Worm (Caenorhabditis elegans) whole organism, young adult: Measurements from ENCODE around the gene K02E2.7.
A peak's percentile ranks its signal among the peaks of the same experiment; 100 is the strongest.

ENCODE experiments used
- F10E7.11 ChIP-seq: sonication (generic microtip); optimal IDR thresholded peaks from 2 replicates; lab custom pipeline; 2017; ENCODE audit warnings: mild to moderate bottlenecking, missing genetic modification characterization, moderate library complexity, missing compliant biosample characterization
- F23B12.7 ChIP-seq: sonication (generic microtip); optimal IDR thresholded peaks from 2 replicates; lab custom pipeline; 2017; ENCODE audit warnings: missing genetic modification characterization, mild to moderate bottlenecking, missing compliant biosample characterization, antibody characterized with exemption, moderate library complexity; ENCODE audit not compliant: insufficient read depth
- F49E8.2 ChIP-seq: sonication (generic microtip); optimal IDR thresholded peaks from 3 replicates; lab custom pipeline; 2017; ENCODE audit warnings: missing genetic modification characterization, mild to moderate bottlenecking, missing compliant biosample characterization, antibody characterized with exemption, moderate library complexity; ENCODE audit not compliant: insufficient read depth
- F57A8.1 ChIP-seq: fragments of 200-800 bp; sonication (Bioruptor generic); optimal IDR thresholded peaks from 2 replicates; lab custom pipeline; 2018; ENCODE audit warnings: mild to moderate bottlenecking, missing genetic modification characterization, moderate library complexity, missing compliant biosample characterization
- K12H6.12 ChIP-seq: fragments of 200-800 bp; sonication (Bioruptor generic); optimal IDR thresholded peaks from 2 replicates; lab custom pipeline; 2018; ENCODE audit warnings: mild to moderate bottlenecking, missing genetic modification characterization, missing compliant biosample characterization
- T07F8.4 ChIP-seq: sonication (generic microtip); optimal IDR thresholded peaks from 2 replicates; lab custom pipeline; 2016; ENCODE audit warnings: mild to moderate bottlenecking, missing genetic modification characterization, moderate library complexity, missing compliant biosample characterization
- T26A5.8 ChIP-seq: sonication (generic microtip); optimal IDR thresholded peaks from 2 replicates; lab custom pipeline; 2016; ENCODE audit warnings: missing genetic modification characterization, missing compliant biosample characterization
- Y53F4B.3 ChIP-seq: fragments of 200-800 bp; sonication (Bioruptor generic); IDR thresholded peaks from 2 replicates; pipeline ENCODE4 v1.3.6; 2022; ENCODE audit warnings: missing genetic modification reagents, missing genetic modification characterization, missing compliant biosample characterization
- Y79H2A.3 ChIP-seq: fragments of 200-800 bp; sonication (Bioruptor generic); conservative IDR thresholded peaks from 2 replicates; pipeline ENCODE4 v1.3.6; 2022; ENCODE audit warnings: missing genetic modification reagents, missing genetic modification characterization, missing compliant biosample characterization
- akir-1 ChIP-seq: fragments of 200-800 bp; sonication (Bioruptor generic); optimal IDR thresholded peaks from 2 replicates; lab custom pipeline; 2018; ENCODE audit warnings: mild to moderate bottlenecking, missing genetic modification characterization, moderate library complexity, missing compliant biosample characterization
- aptf-3 ChIP-seq: fragments of 200-800 bp; sonication (Bioruptor generic); IDR thresholded peaks from 2 replicates; pipeline ENCODE4 v1.3.6; 2022; ENCODE audit warnings: missing genetic modification characterization, missing compliant biosample characterization
- atf-7 ChIP-seq: sonication (generic microtip); optimal IDR thresholded peaks from 2 replicates; lab custom pipeline; 2017; ENCODE audit warnings: mild to moderate bottlenecking, missing genetic modification characterization, missing compliant biosample characterization
- attf-6 ChIP-seq: fragments of 200-800 bp; sonication (Bioruptor generic); IDR thresholded peaks from 2 replicates; pipeline ENCODE4 v1.3.6; 2022; ENCODE audit warnings: missing genetic modification reagents, missing genetic modification characterization, missing compliant biosample characterization
- cebp-1 ChIP-seq, 2 experiments: fragments of 200-800 bp in 1 of 2; sonication (Bioruptor generic) in 1 of 2; sonication (generic microtip) in 1 of 2; IDR thresholded peaks in 1 of 2; optimal IDR thresholded peaks in 1 of 2; 2 replicates each; pipeline versions ENCODE4 v1.3.6 to Lab custom; 2017 to 2022; ENCODE audit warnings: missing compliant biosample characterization in 2 of 2, missing genetic modification characterization in 2 of 2, mild to moderate bottlenecking in 1 of 2, missing genetic modification reagents in 1 of 2, moderate library complexity in 1 of 2
- ceh-27 ChIP-seq: fragments of 200-800 bp; sonication (Bioruptor generic); optimal IDR thresholded peaks from 2 replicates; lab custom pipeline; 2018; ENCODE audit warnings: mild to moderate bottlenecking, missing genetic modification characterization, moderate library complexity, missing compliant biosample characterization
- ceh-79 ChIP-seq: sonication (generic microtip); optimal IDR thresholded peaks from 2 replicates; lab custom pipeline; 2017; ENCODE audit warnings: mild to moderate bottlenecking, missing genetic modification characterization, missing compliant biosample characterization
- chd-7 ChIP-seq: sonication (generic microtip); optimal IDR thresholded peaks from 2 replicates; lab custom pipeline; 2016; ENCODE audit warnings: mild to moderate bottlenecking, missing genetic modification characterization, moderate library complexity, missing compliant biosample characterization
- dox-1 ChIP-seq: fragments of 200-800 bp; sonication (Bioruptor generic); IDR thresholded peaks from 2 replicates; pipeline ENCODE4 v1.3.6; 2022; ENCODE audit warnings: missing genetic modification reagents, missing genetic modification characterization, missing compliant biosample characterization
- dpff-1 ChIP-seq: sonication (generic microtip); optimal IDR thresholded peaks from 2 replicates; lab custom pipeline; 2017; ENCODE audit warnings: mild to moderate bottlenecking, missing genetic modification characterization, missing compliant biosample characterization
- efl-1 ChIP-seq: fragments of 150-350 bp; optimal IDR thresholded peaks from 2 replicates; lab custom pipeline; 2014; ENCODE audit warnings: missing biosample characterization, missing genetic modification reagents, missing genetic modification characterization
- ekl-4 ChIP-seq: fragments of 200-800 bp; sonication (Bioruptor generic); IDR thresholded peaks from 2 replicates; pipeline ENCODE4 v1.3.6; 2022; ENCODE audit warnings: missing genetic modification reagents, missing genetic modification characterization, missing compliant biosample characterization
- gei-17 ChIP-seq: fragments of 200-800 bp; sonication (Bioruptor generic); optimal IDR thresholded peaks from 2 replicates; lab custom pipeline; 2018; ENCODE audit warnings: mild to moderate bottlenecking, missing genetic modification characterization, missing compliant biosample characterization
- hlh-26 ChIP-seq: fragments of 200-800 bp; sonication (Bioruptor generic); conservative IDR thresholded peaks from 2 replicates; pipeline ENCODE4 v1.3.6; 2022; ENCODE audit warnings: missing genetic modification reagents, missing genetic modification characterization, missing compliant biosample characterization
- hmg-1.2 ChIP-seq: fragments of 200-800 bp; sonication (Bioruptor generic); IDR thresholded peaks from 2 replicates; pipeline ENCODE4 v1.3.6; 2022; ENCODE audit warnings: missing genetic modification reagents, missing genetic modification characterization, missing compliant biosample characterization
- lag-1 ChIP-seq: fragments of 200-800 bp; sonication (Bioruptor generic); IDR thresholded peaks from 2 replicates; pipeline ENCODE4 v1.3.6; 2022; ENCODE audit warnings: missing genetic modification reagents, missing genetic modification characterization, missing compliant biosample characterization
- let-526 ChIP-seq: fragments of 200-800 bp; sonication (Bioruptor generic); IDR thresholded peaks from 2 replicates; pipeline ENCODE4 v1.3.6; 2022; ENCODE audit warnings: missing genetic modification reagents, missing genetic modification characterization, missing compliant biosample characterization
- lin-35 ChIP-seq, 3 experiments: fragments of 150-350 bp in 2 of 3; sonication (generic microtip) in 1 of 3; optimal IDR thresholded peaks; 2 replicates each; lab custom pipeline; 2014 to 2018; ENCODE audit warnings: missing biosample characterization in 3 of 3, missing genetic modification characterization in 3 of 3, missing genetic modification reagents in 3 of 3
- madf-6 ChIP-seq: fragments of 200-800 bp; sonication (Bioruptor generic); IDR thresholded peaks from 2 replicates; pipeline ENCODE4 v1.3.6; 2022; ENCODE audit warnings: missing genetic modification reagents, missing genetic modification characterization, missing compliant biosample characterization
- madf-8 ChIP-seq: fragments of 200-800 bp; sonication (Bioruptor generic); conservative IDR thresholded peaks from 2 replicates; pipeline ENCODE4 v1.3.6; 2022; ENCODE audit warnings: missing genetic modification reagents, missing genetic modification characterization, missing compliant biosample characterization
- mxl-1 ChIP-seq: sonication (generic microtip); optimal IDR thresholded peaks from 2 replicates; lab custom pipeline; 2016; ENCODE audit warnings: missing genetic modification characterization, missing compliant biosample characterization
- nfya-2 ChIP-seq: fragments of 200-800 bp; sonication (Bioruptor generic); IDR thresholded peaks from 2 replicates; pipeline ENCODE4 v1.3.6; 2022; ENCODE audit warnings: missing genetic modification reagents, missing genetic modification characterization, missing compliant biosample characterization
- nhr-80 ChIP-seq: sonication (generic microtip); optimal IDR thresholded peaks from 2 replicates; lab custom pipeline; 2016; ENCODE audit warnings: missing genetic modification characterization, missing compliant biosample characterization
- pbrm-1 ChIP-seq: fragments of 200-800 bp; sonication (Bioruptor generic); IDR thresholded peaks from 2 replicates; pipeline ENCODE4 v1.3.6; 2022; ENCODE audit warnings: missing genetic modification reagents, missing genetic modification characterization, missing compliant biosample characterization
- pha-4 ChIP-seq: fragments of 150-350 bp; sonication (generic microtip); optimal IDR thresholded peaks from 2 replicates; lab custom pipeline; 2014; ENCODE audit warnings: missing biosample characterization, missing genetic modification reagents, missing genetic modification characterization
- rcor-1 ChIP-seq: fragments of 200-800 bp; sonication (Bioruptor generic); IDR thresholded peaks from 2 replicates; pipeline ENCODE4 v1.3.6; 2022; ENCODE audit warnings: missing genetic modification reagents, missing genetic modification characterization, missing compliant biosample characterization
- rpc-1 ChIP-seq, 2 experiments: fragments of 150-350 bp in 1 of 2; sonication (generic microtip) in 1 of 2; optimal IDR thresholded peaks; 2 replicates each; lab custom pipeline; 2014 to 2018; ENCODE audit warnings: missing biosample characterization in 1 of 2, missing genetic modification characterization in 1 of 2, missing genetic modification reagents in 1 of 2, missing genotype in 1 of 2
- snpc-3.4 ChIP-seq: sonication (generic microtip); optimal IDR thresholded peaks from 2 replicates; lab custom pipeline; 2017; ENCODE audit warnings: missing genetic modification characterization, mild to moderate bottlenecking, missing compliant biosample characterization, antibody characterized with exemption, moderate library complexity, missing genotype, missing genetic modification reagents
- snpc-4 ChIP-seq, 5 experiments: fragments of 150-350 bp in 1 of 5; sonication (generic microtip) in 4 of 5; optimal IDR thresholded peaks; 2 replicates each; lab custom pipeline; 2014 to 2018; ENCODE audit warnings: missing genetic modification characterization in 5 of 5, missing biosample characterization in 3 of 5, antibody characterized with exemption in 2 of 5, mild to moderate bottlenecking in 2 of 5, missing compliant biosample characterization in 2 of 5, missing genotype in 2 of 5, moderate library complexity in 2 of 5, missing genetic modification reagents in 1 of 5
- somi-1 ChIP-seq: fragments of 200-800 bp; sonication (Bioruptor generic); optimal IDR thresholded peaks from 2 replicates; lab custom pipeline; 2018; ENCODE audit warnings: mild to moderate bottlenecking, missing genetic modification characterization, missing compliant biosample characterization
- tbx-9 ChIP-seq: sonication (generic microtip); optimal IDR thresholded peaks from 2 replicates; lab custom pipeline; 2016; ENCODE audit warnings: borderline replicate concordance, missing genetic modification characterization, inconsistent platforms, missing compliant biosample characterization
- xnd-1 ChIP-seq: sonication (generic microtip); optimal IDR thresholded peaks from 2 replicates; lab custom pipeline; 2016; ENCODE audit warnings: missing genotype, missing genetic modification reagents, missing genetic modification characterization, missing compliant biosample characterization
- zfh-2 ChIP-seq: fragments of 200-800 bp; sonication (Bioruptor generic); conservative IDR thresholded peaks from 2 replicates; pipeline ENCODE4 v1.3.6; 2022; ENCODE audit warnings: missing genetic modification reagents, missing genetic modification characterization, missing compliant biosample characterization
- zim-3 ChIP-seq: sonication (generic microtip); optimal IDR thresholded peaks from 2 replicates; lab custom pipeline; 2017; ENCODE audit warnings: mild to moderate bottlenecking, missing genetic modification characterization, moderate library complexity, missing compliant biosample characterization
- ztf-22 ChIP-seq: fragments of 200-800 bp; sonication (Bioruptor generic); optimal IDR thresholded peaks from 2 replicates; lab custom pipeline; 2018; ENCODE audit warnings: mild to moderate bottlenecking, missing genetic modification characterization, moderate library complexity, missing compliant biosample characterization
- ztf-25 ChIP-seq: fragments of 200-800 bp; sonication (Bioruptor generic); IDR thresholded peaks from 2 replicates; pipeline ENCODE4 v1.3.6; 2022; ENCODE audit warnings: missing genetic modification reagents, missing genetic modification characterization, missing compliant biosample characterization

The K02E2.7 gene

ce11 chrV:20418768-20419167 is 31.9 kb upstream of the K02E2.7 start (continued):
- no peak for TF ChIP-seq nfya-2
- no peak for TF ChIP-seq snpc-4 (GFP tag; optimal IDR thresholded peaks at IDR 0.05; lab: Kevin White, UChicago)
- TF ChIP-seq snpc-4 (tag; optimal IDR thresholded peaks at IDR 0.05; lab: Kevin White, UChicago), result peak in 1 of 4 experiments; percentile 20
- peak; percentile 71 for TF ChIP-seq atf-7
- no peak for TF ChIP-seq madf-6 (GFP tag; lab: Robert Waterston, UW)
- TF ChIP-seq pha-4 (tag; lab: Kevin White, UChicago), result peak; percentile 10

ce11 chrV:20417809-20418208 is 31.0 kb upstream of the K02E2.7 start:
- TF ChIP-seq pbrm-1 (GFP tag; lab: Robert Waterston, UW) (no peak), madf-8 (GFP tag; lab: Robert Waterston, UW) (no peak), akir-1 (GFP tag; lab: Kevin White, UChicago) (no peak), ceh-27 (GFP tag; lab: Kevin White, UChicago) (peak; percentile 60), F23B12.7 (tag; lab: Kevin White, UChicago) (no peak), let-526 (GFP tag; lab: Robert Waterston, UW) (no peak), F10E7.11 (tag; lab: Kevin White, UChicago) (no peak), ceh-79 (tag; lab: Kevin White, UChicago) (no peak), mxl-1 (no peak), snpc-3.4 (tag; lab: Kevin White, UChicago) (no peak), hlh-26 (GFP tag; lab: Robert Waterston, UW) (no peak), somi-1 (GFP tag; lab: Kevin White, UChicago) (peak; percentile 22), K12H6.12 (tag; lab: Kevin White, UChicago) (peak; percentile 55), T07F8.4 (tag; lab: Kevin White, UChicago) (no peak), lag-1 (GFP tag; lab: Robert Waterston, UW) (no peak), ekl-4 (GFP tag; lab: Robert Waterston, UW) (no peak), chd-7 (tag; lab: Kevin White, UChicago) (no peak), rpc-1 (optimal IDR thresholded peaks at IDR 0.05; lab: Kevin White, UChicago) (no peak), rpc-1 (tag; optimal IDR thresholded peaks at IDR 0.05; lab: Kevin White, UChicago) (no peak), dox-1 (peak; percentile 13; the same call in 1 of the 2 replicates), nfya-2 (no peak), attf-6 (GFP tag; lab: Robert Waterston, UW) (no peak), F49E8.2 (no peak), hmg-1.2 (GFP tag; lab: Robert Waterston, UW) (peak; percentile 12; the same call in 1 of the 2 replicates), T26A5.8 (tag; lab: Kevin White, UChicago) (no peak), Y53F4B.3 (no peak), gei-17 (no peak), efl-1 (GFP tag; lab: Kevin White, UChicago) (no peak), rcor-1 (GFP tag; lab: Robert Waterston, UW) (no peak), zim-3 (no peak), nhr-80 (peak; percentile 15), Y79H2A.3 (GFP tag; lab: Robert Waterston, UW) (no peak), lin-35 (GFP tag; optimal IDR thresholded peaks at IDR 0.05; lab: Kevin White, UChicago) (peak in 1 of 3 experiments; percentile 6), ztf-25 (no peak), ztf-22 (GFP tag; lab: Kevin White, UChicago) (peak; percentile 17), zfh-2 (GFP tag; lab: Robert Waterston, UW) (peak; percentile 81), madf-6 (GFP tag; lab: Robert Waterston, UW) (no peak), cebp-1 (GFP tag; IDR thresholded peaks at IDR 0.05; lab: Robert Waterston, UW) (no peak; the same call in 1 of the 2 replicates), cebp-1 (tag; optimal IDR thresholded peaks at IDR 0.05; lab: Kevin White, UChicago) (peak; percentile 82), dpff-1 (tag; lab: Kevin White, UChicago) (no peak), xnd-1 (tag; lab: Kevin White, UChicago) (no peak), tbx-9 (tag; lab: Kevin White, UChicago) (no peak), F57A8.1 (GFP tag; lab: Kevin White, UChicago) (no peak), aptf-3 (GFP tag; lab: Robert Waterston, UW) (no peak)
